Worm (Caenorhabditis elegans) whole organism, L4 larva: ENCODE results near the gene C16C10.13.

Experiments used
- T20F7.1 ChIP-seq: fragments of 200-800 bp; sonication (Bioruptor generic); optimal IDR thresholded peaks from 2 replicates; lab custom pipeline; 2018; ENCODE audit warnings: mild to moderate bottlenecking, missing genetic modification characterization, missing compliant biosample characterization
- aly-2 ChIP-seq: sonication (generic microtip); optimal IDR thresholded peaks from 2 replicates; lab custom pipeline; 2018; ENCODE audit warnings: missing biosample characterization, missing genetic modification characterization
- ama-1 ChIP-seq: fragments of 150-350 bp; optimal IDR thresholded peaks from 2 replicates; lab custom pipeline; 2014; ENCODE audit warnings: inconsistent platforms, mixed read lengths
- ces-1 ChIP-seq: fragments of 150-350 bp; sonication (generic microtip); optimal IDR thresholded peaks from 4 replicates; lab custom pipeline; 2014; ENCODE audit warnings: missing biosample characterization, missing genetic modification reagents, missing genetic modification characterization
- egl-43 ChIP-seq: fragments of 200-800 bp; sonication (Bioruptor generic); IDR thresholded peaks from 2 replicates; pipeline ENCODE4 v1.3.6; 2022; ENCODE audit warnings: missing genetic modification reagents, missing genetic modification characterization, missing compliant biosample characterization
- hlh-30 ChIP-seq: sonication (generic microtip); optimal IDR thresholded peaks from 2 replicates; lab custom pipeline; 2017; ENCODE audit warnings: antibody characterized with exemption, mild to moderate bottlenecking, missing genetic modification characterization, missing compliant biosample characterization; ENCODE audit not compliant: insufficient read depth
- lin-13 ChIP-seq: fragments of 150-350 bp; optimal IDR thresholded peaks from 2 replicates; lab custom pipeline; 2014; ENCODE audit warnings: missing biosample characterization, missing genetic modification reagents, missing genetic modification characterization
- mdl-1 ChIP-seq, 2 experiments: fragments of 150-350 bp in 1 of 2; sonication (generic microtip) in 1 of 2; optimal IDR thresholded peaks; 2 replicates each; lab custom pipeline; 2014 to 2017; ENCODE audit warnings: missing biosample characterization in 2 of 2, missing genetic modification characterization in 2 of 2
- pha-4 ChIP-seq, 2 experiments: fragments of 150-350 bp in 1 of 2; fragments of 200-800 bp in 1 of 2; sonication (Bioruptor generic) in 1 of 2; IDR thresholded peaks in 1 of 2; optimal IDR thresholded peaks in 1 of 2; 2 replicates each; pipeline versions ENCODE4 v1.3.6 to Lab custom; 2014 to 2022; ENCODE audit warnings: missing genetic modification characterization in 2 of 2, missing genetic modification reagents in 2 of 2, missing biosample characterization in 1 of 2, missing compliant biosample characterization in 1 of 2
- pqm-1 ChIP-seq: sonication (generic microtip); optimal IDR thresholded peaks from 2 replicates; lab custom pipeline; 2017; ENCODE audit warnings: missing biosample characterization, missing genetic modification characterization
- snpc-4 ChIP-seq: fragments of 150-350 bp; optimal IDR thresholded peaks from 2 replicates; lab custom pipeline; 2014; ENCODE audit warnings: missing biosample characterization, missing genetic modification characterization
- unc-39 ChIP-seq: sonication (generic microtip); optimal IDR thresholded peaks from 2 replicates; lab custom pipeline; 2017; ENCODE audit warnings: missing biosample characterization, missing genetic modification characterization
- ztf-11 ChIP-seq: fragments of 150-350 bp; optimal IDR thresholded peaks from 2 replicates; lab custom pipeline; 2014; ENCODE audit warnings: missing biosample characterization, missing genetic modification characterization

DNA sequence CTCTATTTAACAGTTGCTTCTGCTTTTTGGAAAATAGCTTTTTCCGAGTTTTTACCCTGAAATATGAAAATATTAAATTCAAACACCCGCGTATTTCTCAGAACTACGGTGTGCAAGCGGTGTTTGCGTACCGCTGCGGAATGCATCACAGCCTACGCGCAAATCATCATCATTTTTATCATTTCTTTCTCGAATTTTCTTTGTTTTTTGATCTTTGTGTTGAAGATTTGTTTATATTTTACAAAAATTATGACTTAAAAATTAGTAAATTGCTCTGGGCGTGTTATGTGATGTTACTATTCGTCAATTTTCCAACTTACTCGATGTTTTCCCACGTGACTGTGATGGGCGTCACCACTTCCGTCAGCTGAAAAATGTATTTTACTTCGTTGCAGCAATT lies 25.3 kb upstream of the C16C10.13 start:
- TF ChIP-seq ztf-11 (tag; lab: Kevin White, UChicago) = no peak
- no peak for TF ChIP-seq aly-2
- peak; percentile 35 for TF ChIP-seq ama-1 (lab: Kevin White, UChicago)
- TF ChIP-seq ces-1 (GFP tag; lab: Kevin White, UChicago) = no peak
- no peak; the same call in 1 of the 2 replicates for TF ChIP-seq pha-4 (GFP tag; IDR thresholded peaks at IDR 0.05; lab: Robert Waterston, UW)
- peak; percentile 48 for TF ChIP-seq pha-4 (tag; optimal IDR thresholded peaks at IDR 0.05; lab: Kevin White, UChicago)
- TF ChIP-seq lin-13 (GFP tag; lab: Kevin White, UChicago) = peak; percentile 4
- no peak for TF ChIP-seq unc-39 (tag; lab: Kevin White, UChicago)
- TF ChIP-seq egl-43 (GFP tag; lab: Robert Waterston, UW) = no peak
- peak; percentile 53 for TF ChIP-seq T20F7.1 (GFP tag; lab: Kevin White, UChicago)
- peak; percentile 85 for TF ChIP-seq hlh-30 (tag; lab: Kevin White, UChicago)
- TF ChIP-seq mdl-1 (tag; optimal IDR thresholded peaks at IDR 0.05; lab: Kevin White, UChicago) = peak in 1 of 2 experiments; percentile 59
- TF ChIP-seq snpc-4 = no peak
- no peak for TF ChIP-seq pqm-1 (tag; lab: Kevin White, UChicago)
